Worm (Caenorhabditis elegans) whole organism, midembryonic: ENCODE results near the gene C27H5.12.

Experiments
- T22C8.4 ChIP-seq: fragments of 200-800 bp; sonication (Bioruptor generic); IDR thresholded peaks from 2 replicates; pipeline ENCODE4 v1.3.6; 2022; ENCODE audit warnings: missing genetic modification characterization, missing compliant biosample characterization
- cog-1 ChIP-seq: sonication (generic microtip); optimal IDR thresholded peaks from 2 replicates; lab custom pipeline; 2016; ENCODE audit warnings: missing genetic modification characterization, missing compliant biosample characterization
- flt-1 ChIP-seq: fragments of 200-800 bp; sonication (Bioruptor generic); IDR thresholded peaks from 2 replicates; pipeline ENCODE4 v1.3.6; 2022; ENCODE audit warnings: missing genetic modification characterization, missing compliant biosample characterization
- klf-2 ChIP-seq: fragments of 200-800 bp; sonication (Bioruptor generic); conservative IDR thresholded peaks from 2 replicates; pipeline ENCODE4 v1.3.6; 2022; ENCODE audit warnings: missing genetic modification reagents, missing genetic modification characterization, missing compliant biosample characterization
- med-1 ChIP-seq: sonication (generic microtip); optimal IDR thresholded peaks from 2 replicates; lab custom pipeline; 2017; ENCODE audit warnings: missing genetic modification characterization, mild to moderate bottlenecking, missing compliant biosample characterization, antibody characterized with exemption, missing genetic modification reagents; ENCODE audit not compliant: insufficient read depth
- ref-1 ChIP-seq: fragments of 200-800 bp; sonication (Bioruptor generic); conservative IDR thresholded peaks from 2 replicates; pipeline ENCODE4 v1.3.6; 2022; ENCODE audit warnings: missing genetic modification reagents, missing genetic modification characterization, missing compliant biosample characterization
- tab-1 ChIP-seq: fragments of 200-800 bp; sonication (Bioruptor generic); IDR thresholded peaks from 2 replicates; pipeline ENCODE4 v1.3.6; 2022; ENCODE audit warnings: missing genetic modification characterization, missing compliant biosample characterization
- ztf-23 ChIP-seq: fragments of 200-800 bp; sonication (Bioruptor generic); IDR thresholded peaks from 2 replicates; pipeline ENCODE4 v1.3.6; 2022; ENCODE audit warnings: missing genetic modification reagents, missing genetic modification characterization, missing compliant biosample characterization
- ztf-29 ChIP-seq: fragments of 200-800 bp; sonication (Bioruptor generic); IDR thresholded peaks from 2 replicates; pipeline ENCODE4 v1.3.6; 2022; ENCODE audit warnings: missing genetic modification reagents, missing genetic modification characterization, missing compliant biosample characterization

The C27H5.12 gene

DNA sequence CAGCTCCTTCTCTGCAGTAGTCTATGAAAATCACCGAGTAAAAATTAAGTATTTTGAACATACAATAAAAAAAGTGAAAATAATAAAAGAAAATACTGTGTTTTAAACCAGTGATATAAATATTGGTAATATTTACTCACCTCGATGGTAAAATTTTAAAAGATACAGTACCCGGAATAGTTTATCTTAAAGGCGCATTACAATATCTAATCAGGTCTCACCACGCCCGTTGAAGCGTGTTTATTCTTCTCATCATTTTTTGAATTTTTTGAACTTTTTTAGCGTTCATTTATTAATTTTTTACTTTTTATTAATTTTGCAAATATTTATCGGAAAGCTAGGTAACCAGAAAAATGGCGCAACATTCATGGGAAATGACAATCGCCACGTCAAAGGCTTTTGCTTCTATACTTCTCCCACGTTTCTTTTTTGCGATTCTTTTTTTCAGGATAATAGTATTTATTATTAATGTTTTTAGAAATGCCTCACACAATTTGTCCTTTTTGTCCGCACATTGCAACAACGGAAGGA lies 39.6 kb downstream of the C27H5.12 start, which contains the start of gene F10E7.2:
Gene F10E7.2, plus strand, starts transcription at position 481 of the 531 bp plus-strand sequence.
- TF ChIP-seq med-1: no peak
- TF ChIP-seq cog-1 (tag; lab: Kevin White, UChicago): no peak
- TF ChIP-seq tab-1 (GFP tag; lab: Robert Waterston, UW): no peak
- TF ChIP-seq flt-1: no peak
- no peak for TF ChIP-seq T22C8.4 (GFP tag; lab: Robert Waterston, UW)
- TF ChIP-seq ref-1 (GFP tag; lab: Robert Waterston, UW): no peak
- no peak for TF ChIP-seq ztf-29 (GFP tag; lab: Robert Waterston, UW)
- no peak for TF ChIP-seq ztf-23 (GFP tag; lab: Robert Waterston, UW)

DNA sequence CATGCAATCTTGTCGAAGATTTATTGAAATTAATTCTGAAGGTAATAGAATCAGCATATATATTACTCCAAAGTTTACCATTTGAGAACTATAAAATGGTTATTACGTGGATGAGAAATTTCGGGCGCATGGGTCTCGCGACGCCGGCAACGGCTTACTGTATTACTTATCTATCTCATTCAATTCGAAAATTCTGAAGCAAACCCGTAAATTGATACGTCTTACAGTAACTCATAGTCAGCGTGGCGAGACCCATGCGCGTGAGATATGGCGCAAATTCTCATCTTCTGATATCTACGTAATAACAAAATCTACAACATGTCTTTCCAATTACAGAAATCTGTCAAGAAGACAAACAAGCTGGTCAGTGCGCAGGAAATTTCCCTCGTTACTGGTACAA lies 41.9 kb downstream of the C27H5.12 start:
- no peak for TF ChIP-seq ztf-23 (GFP tag; lab: Robert Waterston, UW)
- TF ChIP-seq ref-1 (GFP tag; lab: Robert Waterston, UW): no peak
- TF ChIP-seq med-1: no peak
- TF ChIP-seq klf-2 (GFP tag; lab: Robert Waterston, UW): no peak
- TF ChIP-seq tab-1 (GFP tag; lab: Robert Waterston, UW): no peak
- TF ChIP-seq flt-1: no peak

ce11 chrII:7116350-7116749 lies 45.1 kb downstream of the C27H5.12 start, which contains the start of gene spon-1:
Gene spon-1, plus strand, starts transcription at chrII:7116557.
- TF ChIP-seq ztf-29 (GFP tag; lab: Robert Waterston, UW) (no peak), T22C8.4 (GFP tag; lab: Robert Waterston, UW) (no peak), ztf-23 (GFP tag; lab: Robert Waterston, UW) (no peak), flt-1 (no peak)

- TF ChIP-seq ztf-29 (GFP tag; lab: Robert Waterston, UW): no peak
Observed at ce11 chrII:7115638-7116037, 45.8 kb downstream of the C27H5.12 start, which contains the start of gene cutl-5. Gene cutl-5, minus strand, starts transcription at chrII:7115906.

DNA sequence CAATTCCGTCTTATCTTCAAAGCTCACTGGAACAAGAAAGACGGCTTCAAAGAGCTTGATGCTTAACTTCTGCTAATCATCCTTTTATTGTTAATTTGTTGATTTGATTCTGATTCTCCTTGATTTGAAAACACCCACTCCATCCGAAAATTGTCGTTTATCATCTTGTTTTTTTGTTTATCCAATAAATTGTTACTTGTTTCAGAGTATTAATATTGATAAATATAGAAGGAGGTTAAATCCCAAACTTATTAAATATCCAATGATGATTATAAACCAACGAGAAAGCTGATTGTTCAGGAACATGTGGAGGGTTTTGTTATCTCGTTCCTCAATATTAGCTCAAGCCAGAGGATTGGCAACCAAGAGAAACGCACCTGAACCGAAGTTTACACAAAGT lies 48.6 kb downstream of the C27H5.12 start, which contains the start of gene F10E7.6:
Gene F10E7.6, plus strand, starts transcription at position 301 of the 400 bp plus-strand sequence.
- TF ChIP-seq tab-1 (GFP tag; lab: Robert Waterston, UW) (no peak), T22C8.4 (GFP tag; lab: Robert Waterston, UW) (no peak), klf-2 (GFP tag; lab: Robert Waterston, UW) (no peak), med-1 (no peak), ref-1 (GFP tag; lab: Robert Waterston, UW) (no peak), cog-1 (tag; lab: Kevin White, UChicago) (no peak), ztf-29 (GFP tag; lab: Robert Waterston, UW) (no peak), flt-1 (no peak), ztf-23 (GFP tag; lab: Robert Waterston, UW) (no peak)

- TF ChIP-seq cog-1 (tag; lab: Kevin White, UChicago) (peak; percentile 35), tab-1 (GFP tag; lab: Robert Waterston, UW) (no peak)
Observed at ce11 chrII:7111657-7112049, 49.8 kb downstream of the C27H5.12 start, which contains the start of gene F10E7.5. Gene F10E7.5, plus strand, starts transcription at chrII:7111978.
